Fruit fly (Drosophila melanogaster) whole organism, embryonic: ENCODE results near the gene RpL32.

Experiments used
- CG1603 ChIP-seq: fragments of 200-800 bp; sonication (Bioruptor generic); optimal IDR thresholded peaks from 2 replicates; lab custom pipeline; 2019; ENCODE audit warnings: missing biosample characterization, mild to moderate bottlenecking, missing genetic modification characterization, moderate library complexity
- CG2875 ChIP-seq: fragments of 200-800 bp; sonication (Bioruptor generic); optimal IDR thresholded peaks from 2 replicates; lab custom pipeline; 2017; ENCODE audit warnings: missing biosample characterization, mild to moderate bottlenecking, missing genetic modification characterization, missing genetic modification reagents
- CG6689 ChIP-seq: fragments of 200-800 bp; sonication (Bioruptor generic); IDR thresholded peaks from 2 replicates; pipeline ENCODE4 v1.3.6; 2022; ENCODE audit warnings: missing biosample characterization, missing genetic modification characterization
- abd-A ChIP-seq: fragments of 200-800 bp; sonication (Bioruptor generic); optimal IDR thresholded peaks from 3 replicates; lab custom pipeline; 2019; ENCODE audit warnings: missing biosample characterization, mild to moderate bottlenecking, missing genetic modification characterization, moderate library complexity
- cwo ChIP-seq: fragments of 200-800 bp; sonication (Bioruptor generic); optimal IDR thresholded peaks from 3 replicates; lab custom pipeline; 2017; ENCODE audit warnings: missing biosample characterization, missing genetic modification characterization, mild to moderate bottlenecking, moderate library complexity, missing genetic modification reagents
- eyg ChIP-seq: fragments of 200-800 bp; sonication (Bioruptor generic); optimal IDR thresholded peaks from 3 replicates; lab custom pipeline; 2016; ENCODE audit warnings: missing biosample characterization, missing genetic modification characterization
- lmd ChIP-seq: fragments of 200-800 bp; sonication (Bioruptor generic); IDR thresholded peaks from 2 replicates; pipeline ENCODE4 v1.3.6; 2022; ENCODE audit warnings: missing biosample characterization, missing genetic modification characterization
- p53 ChIP-seq: fragments of 200-800 bp; sonication (Bioruptor generic); optimal IDR thresholded peaks from 2 replicates; lab custom pipeline; 2016; ENCODE audit warnings: missing biosample characterization, missing genetic modification characterization

dm6 chr3R:30013909-30014308 lies 32.1 kb downstream of the RpL32 start:
- TF ChIP-seq p53 (GFP tag; lab: Kevin White, UChicago) (no peak), CG6689 (GFP tag; lab: Robert Waterston, UW) (no peak), eyg (GFP tag; lab: Kevin White, UChicago) (no peak), lmd (GFP tag; lab: Robert Waterston, UW) (no peak), CG1603 (tag; lab: Kevin White, UChicago) (no peak), CG2875 (no peak), abd-A (no peak), cwo (no peak)
